Worm (Caenorhabditis elegans) whole organism, late embryonic: Measurements from ENCODE around the gene T06F4.1.

ENCODE experiments used
- K02D7.2 ChIP-seq: sonication (generic microtip); optimal IDR thresholded peaks from 2 replicates; lab custom pipeline; 2017; ENCODE audit warnings: mild to moderate bottlenecking, missing genetic modification characterization, missing compliant biosample characterization
- ama-1 ChIP-seq: fragments of 150-350 bp; optimal IDR thresholded peaks from 2 replicates; lab custom pipeline; 2014
- ceh-9 ChIP-seq: sonication (generic microtip); optimal IDR thresholded peaks from 2 replicates; lab custom pipeline; 2016; ENCODE audit warnings: mild to moderate bottlenecking, missing genetic modification characterization, inconsistent platforms, missing compliant biosample characterization
- dve-1 ChIP-seq: sonication (generic microtip); optimal IDR thresholded peaks from 2 replicates; lab custom pipeline; 2017; ENCODE audit warnings: antibody characterized with exemption, mild to moderate bottlenecking, missing genetic modification characterization, missing compliant biosample characterization
- elt-2 ChIP-seq: sonication (generic microtip); optimal IDR thresholded peaks from 2 replicates; lab custom pipeline; 2016; ENCODE audit warnings: missing genetic modification reagents, missing genetic modification characterization, missing compliant biosample characterization
- ets-4 ChIP-seq: sonication (generic microtip); optimal IDR thresholded peaks from 2 replicates; lab custom pipeline; 2016; ENCODE audit warnings: missing genetic modification characterization, missing compliant biosample characterization
- eyg-1 ChIP-seq: sonication (generic microtip); optimal IDR thresholded peaks from 2 replicates; lab custom pipeline; 2016; ENCODE audit warnings: missing genotype, missing genetic modification characterization, missing compliant biosample characterization
- fkh-6 ChIP-seq: sonication (generic microtip); optimal IDR thresholded peaks from 2 replicates; lab custom pipeline; 2016; ENCODE audit warnings: missing genetic modification characterization, missing compliant biosample characterization
- npax-4 ChIP-seq: sonication (generic microtip); optimal IDR thresholded peaks from 2 replicates; lab custom pipeline; 2016; ENCODE audit warnings: missing genetic modification characterization, missing compliant biosample characterization
- pha-4 ChIP-seq: fragments of 150-350 bp; optimal IDR thresholded peaks from 2 replicates; lab custom pipeline; 2018; ENCODE audit warnings: missing biosample characterization, missing genetic modification reagents, missing genetic modification characterization
- unc-3 ChIP-seq, 2 experiments: fragments of 200-800 bp in 1 of 2; sonication (Bioruptor generic) in 1 of 2; sonication (generic microtip) in 1 of 2; conservative IDR thresholded peaks in 1 of 2; optimal IDR thresholded peaks in 1 of 2; 2 replicates each; pipeline versions ENCODE4 v1.3.6 to Lab custom; 2016 to 2022; ENCODE audit warnings: missing compliant biosample characterization in 2 of 2, missing genetic modification characterization in 2 of 2, missing genetic modification reagents in 1 of 2
- unc-86 ChIP-seq: sonication (generic microtip); optimal IDR thresholded peaks from 2 replicates; lab custom pipeline; 2016; ENCODE audit warnings: missing genetic modification characterization, missing compliant biosample characterization

DNA sequence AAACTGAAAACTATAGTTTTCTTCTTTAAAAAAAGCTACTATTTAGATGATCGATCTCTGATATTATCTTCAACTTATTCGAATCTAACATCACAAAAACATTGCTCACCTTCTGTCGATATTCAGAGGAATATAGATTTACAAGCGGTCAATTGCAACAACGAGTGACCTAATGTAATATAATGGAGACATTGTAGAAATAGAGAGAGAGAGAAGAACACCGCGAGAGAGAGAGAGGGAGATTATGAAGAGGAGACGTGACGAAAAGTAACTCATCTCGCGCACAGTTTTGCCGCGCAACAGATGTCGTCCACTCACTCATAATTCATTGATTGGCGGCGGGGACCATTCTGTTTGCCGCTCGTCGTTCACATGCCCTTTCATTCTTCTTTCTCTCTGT, 68.8 kb downstream of the T06F4.1 start:
- TF ChIP-seq eyg-1 (tag; lab: Kevin White, UChicago) (no peak), elt-2 (no peak), unc-3 (GFP tag; conservative IDR thresholded peaks at IDR 0.05; lab: Robert Waterston, UW) (no peak), unc-3 (tag; optimal IDR thresholded peaks at IDR 0.05; lab: Kevin White, UChicago) (no peak), ets-4 (tag; lab: Kevin White, UChicago) (no peak), npax-4 (tag; lab: Kevin White, UChicago) (no peak), dve-1 (tag; lab: Kevin White, UChicago) (no peak), fkh-6 (tag; lab: Kevin White, UChicago) (no peak), pha-4 (no peak), ceh-9 (no peak), K02D7.2 (tag; lab: Kevin White, UChicago) (no peak), ama-1 (lab: Kevin White, UChicago) (no peak), unc-86 (tag; lab: Kevin White, UChicago) (no peak)
